Fruit fly (Drosophila melanogaster): Measurements from ENCODE around the gene CG45071.

CG45071 gene

DNA sequence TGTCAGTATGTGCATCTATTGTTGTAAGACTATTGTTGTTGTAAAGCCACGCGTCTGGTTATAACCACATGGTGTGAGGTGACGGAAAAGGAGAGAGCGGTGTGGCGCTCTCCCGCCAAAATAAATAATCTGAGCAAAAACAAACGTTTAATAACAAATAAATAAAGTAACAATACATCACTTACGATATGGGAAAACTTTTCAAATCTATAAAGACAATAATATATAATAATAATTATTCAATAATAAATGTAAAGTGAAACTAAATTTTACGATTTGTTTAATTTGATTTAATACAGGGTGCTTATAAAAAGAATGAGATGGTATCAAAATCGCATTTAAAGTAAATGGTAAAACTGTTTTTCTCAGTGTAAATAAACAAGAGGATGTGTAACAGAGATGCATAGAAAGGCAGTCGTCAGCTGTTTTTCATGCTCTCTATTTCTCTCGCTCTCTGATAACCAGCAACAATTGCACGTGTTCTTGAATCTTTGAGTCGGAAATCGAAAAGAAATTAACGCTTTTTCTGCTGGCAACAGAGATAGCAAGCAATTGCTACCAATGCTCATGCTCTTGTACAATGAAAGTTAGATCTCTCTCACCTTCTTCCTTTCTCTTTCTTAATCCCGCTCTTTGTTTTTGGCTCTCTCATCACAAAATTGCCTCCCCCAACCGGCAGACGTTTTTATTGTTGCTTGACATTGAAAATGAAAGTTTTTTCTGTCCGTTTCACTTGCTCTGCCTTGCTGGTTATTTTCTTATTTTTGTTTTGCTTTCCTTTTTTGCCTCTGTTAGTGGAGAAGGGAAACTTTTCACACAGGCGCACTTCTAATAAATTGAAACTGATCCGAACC, 6.8 kb upstream of the CG45071 start (continued):
- no peak for TF ChIP-seq HLH4C (GFP tag; IDR thresholded peaks at IDR 0.05; ENCODE audit: partially characterized antibody)
- TF ChIP-seq HLH54F (GFP tag; optimal IDR thresholded peaks at IDR 0.05) = peak; percentile 2
- TF ChIP-seq Hmr (GFP tag; optimal IDR thresholded peaks at IDR 0.05) = peak; percentile 86
- TF ChIP-seq CG10147 (GFP tag; optimal IDR thresholded peaks at IDR 0.05) = peak; percentile 95
- TF ChIP-seq CG10462 (GFP tag; optimal IDR thresholded peaks at IDR 0.05) = peak; percentile 37
- TF ChIP-seq Elba2 (GFP tag; optimal IDR thresholded peaks at IDR 0.05) = no peak
- TF ChIP-seq gem (tag; optimal IDR thresholded peaks at IDR 0.05) = peak; percentile 97
- peak; percentile 75 for TF ChIP-seq CG13775 (GFP tag; optimal IDR thresholded peaks at IDR 0.05)
- peak; percentile 24 for TF ChIP-seq schlank (tag; optimal IDR thresholded peaks at IDR 0.05)
- TF ChIP-seq CG43689 (GFP tag; IDR thresholded peaks at IDR 0.05) = peak; percentile 27; the same call in 1 of the 2 replicates
- TF ChIP-seq ranshi (GFP tag; IDR thresholded peaks at IDR 0.05) = peak; percentile 89; the same call in 1 of the 2 replicates
- no peak for TF ChIP-seq CG7786 (GFP tag; optimal IDR thresholded peaks at IDR 0.05)
- TF ChIP-seq Hr78 (GFP tag; optimal IDR thresholded peaks at IDR 0.05) = peak in 1 of 2 experiments; percentile 81
- peak; percentile 70; the same call in 2 of the 3 replicates for TF ChIP-seq ase (GFP tag; IDR thresholded peaks at IDR 0.05)
- TF ChIP-seq Fer1 (GFP tag; optimal IDR thresholded peaks at IDR 0.05) = peak; percentile 89
- TF ChIP-seq CG8478 (optimal IDR thresholded peaks at IDR 0.05) = no peak
- peak; percentile 43 for TF ChIP-seq Jarid2 (GFP tag; optimal IDR thresholded peaks at IDR 0.05)
- TF ChIP-seq CG3838 (GFP tag; optimal IDR thresholded peaks at IDR 0.05) = no peak
- TF ChIP-seq Hsf (GFP tag; optimal IDR thresholded peaks at IDR 0.05) = peak; percentile 45
- TF ChIP-seq CG1647 (GFP tag; optimal IDR thresholded peaks at IDR 0.05) = no peak
- TF ChIP-seq Camta (GFP tag; optimal IDR thresholded peaks at IDR 0.05) = no peak
- TF ChIP-seq Trl (optimal IDR thresholded peaks at IDR 0.05) = peak; percentile 86 to 91
- peak; percentile 69 for TF ChIP-seq Trl (GFP tag; optimal IDR thresholded peaks at IDR 0.05)
- TF ChIP-seq CG9932 (GFP tag; IDR thresholded peaks at IDR 0.05) = peak; percentile 52; the same call in 1 of the 2 replicates
- TF ChIP-seq btn (GFP tag; optimal IDR thresholded peaks at IDR 0.05) = no peak
- TF ChIP-seq CG14965 (GFP tag; optimal IDR thresholded peaks at IDR 0.05; ENCODE audit: borderline replicate concordance) = peak; percentile 5
- no peak for TF ChIP-seq knrl (GFP tag; IDR thresholded peaks at IDR 0.05; ENCODE audit: partially characterized antibody)
- TF ChIP-seq E2f1 (GFP tag; IDR thresholded peaks at IDR 0.05) = peak; percentile 93
- peak; percentile 93 for TF ChIP-seq Blimp-1 (GFP tag; optimal IDR thresholded peaks at IDR 0.05)
- peak in 1 of 2 experiments; percentile 90 for TF ChIP-seq Eip74EF (GFP tag; optimal IDR thresholded peaks at IDR 0.05)
- TF ChIP-seq kay (GFP tag; optimal IDR thresholded peaks at IDR 0.05) = peak; percentile 37
- no peak for TF ChIP-seq CG11398 (GFP tag; optimal IDR thresholded peaks at IDR 0.05)
- peak; percentile 87 for TF ChIP-seq CG18764 (GFP tag; optimal IDR thresholded peaks at IDR 0.05)
- no peak for TF ChIP-seq zen2 (GFP tag; IDR thresholded peaks at IDR 0.05; ENCODE audit: partially characterized antibody)
- peak; percentile 91; the same call in 2 of the 3 replicates for TF ChIP-seq gce (GFP tag; IDR thresholded peaks at IDR 0.05)
- peak; percentile 83 for TF ChIP-seq CoRest (tag; optimal IDR thresholded peaks at IDR 0.05)
- no peak for TF ChIP-seq CG17186 (GFP tag; optimal IDR thresholded peaks at IDR 0.05)
- TF ChIP-seq Dp (GFP tag; optimal IDR thresholded peaks at IDR 0.05) = no peak
- no peak for TF ChIP-seq pita (GFP tag; optimal IDR thresholded peaks at IDR 0.05)
- peak; percentile 90 for TF ChIP-seq tgo (GFP tag; IDR thresholded peaks at IDR 0.05)
- peak; percentile 94 for TF ChIP-seq unpg (GFP tag; optimal IDR thresholded peaks at IDR 0.05)
- no peak for TF ChIP-seq Poxn (GFP tag; IDR thresholded peaks at IDR 0.05)
- TF ChIP-seq CG16815 (GFP tag; optimal IDR thresholded peaks at IDR 0.05) = peak; percentile 47
- TF ChIP-seq CG17361 (GFP tag; IDR thresholded peaks at IDR 0.05) = peak; percentile 97
- no peak for TF ChIP-seq CHES-1-like (GFP tag; optimal IDR thresholded peaks at IDR 0.05)
- no peak for TF ChIP-seq Gsc (GFP tag; IDR thresholded peaks at IDR 0.05)
- no peak for TF ChIP-seq mam (GFP tag; optimal IDR thresholded peaks at IDR 0.05)
- TF ChIP-seq Lim3 (GFP tag; IDR thresholded peaks at IDR 0.05) = no peak
- TF ChIP-seq CG1832 (GFP tag; optimal IDR thresholded peaks at IDR 0.05) = no peak

Measured in whole organism, embryonic.